Worm (Caenorhabditis elegans) whole organism, midembryonic: ENCODE results near the gene mca-1.

Source experiments
- T22C8.4 ChIP-seq: fragments of 200-800 bp; sonication (Bioruptor generic); IDR thresholded peaks from 2 replicates; pipeline ENCODE4 v1.3.6; 2022; ENCODE audit warnings: missing genetic modification characterization, missing compliant biosample characterization
- cog-1 ChIP-seq: sonication (generic microtip); optimal IDR thresholded peaks from 2 replicates; lab custom pipeline; 2016; ENCODE audit warnings: missing genetic modification characterization, missing compliant biosample characterization
- flt-1 ChIP-seq: fragments of 200-800 bp; sonication (Bioruptor generic); IDR thresholded peaks from 2 replicates; pipeline ENCODE4 v1.3.6; 2022; ENCODE audit warnings: missing genetic modification characterization, missing compliant biosample characterization
- klf-2 ChIP-seq: fragments of 200-800 bp; sonication (Bioruptor generic); conservative IDR thresholded peaks from 2 replicates; pipeline ENCODE4 v1.3.6; 2022; ENCODE audit warnings: missing genetic modification reagents, missing genetic modification characterization, missing compliant biosample characterization
- med-1 ChIP-seq: sonication (generic microtip); optimal IDR thresholded peaks from 2 replicates; lab custom pipeline; 2017; ENCODE audit warnings: missing genetic modification characterization, mild to moderate bottlenecking, missing compliant biosample characterization, antibody characterized with exemption, missing genetic modification reagents; ENCODE audit not compliant: insufficient read depth
- ref-1 ChIP-seq: fragments of 200-800 bp; sonication (Bioruptor generic); conservative IDR thresholded peaks from 2 replicates; pipeline ENCODE4 v1.3.6; 2022; ENCODE audit warnings: missing genetic modification reagents, missing genetic modification characterization, missing compliant biosample characterization
- tab-1 ChIP-seq: fragments of 200-800 bp; sonication (Bioruptor generic); IDR thresholded peaks from 2 replicates; pipeline ENCODE4 v1.3.6; 2022; ENCODE audit warnings: missing genetic modification characterization, missing compliant biosample characterization
- ztf-23 ChIP-seq: fragments of 200-800 bp; sonication (Bioruptor generic); IDR thresholded peaks from 2 replicates; pipeline ENCODE4 v1.3.6; 2022; ENCODE audit warnings: missing genetic modification reagents, missing genetic modification characterization, missing compliant biosample characterization
- ztf-29 ChIP-seq: fragments of 200-800 bp; sonication (Bioruptor generic); IDR thresholded peaks from 2 replicates; pipeline ENCODE4 v1.3.6; 2022; ENCODE audit warnings: missing genetic modification reagents, missing genetic modification characterization, missing compliant biosample characterization

DNA sequence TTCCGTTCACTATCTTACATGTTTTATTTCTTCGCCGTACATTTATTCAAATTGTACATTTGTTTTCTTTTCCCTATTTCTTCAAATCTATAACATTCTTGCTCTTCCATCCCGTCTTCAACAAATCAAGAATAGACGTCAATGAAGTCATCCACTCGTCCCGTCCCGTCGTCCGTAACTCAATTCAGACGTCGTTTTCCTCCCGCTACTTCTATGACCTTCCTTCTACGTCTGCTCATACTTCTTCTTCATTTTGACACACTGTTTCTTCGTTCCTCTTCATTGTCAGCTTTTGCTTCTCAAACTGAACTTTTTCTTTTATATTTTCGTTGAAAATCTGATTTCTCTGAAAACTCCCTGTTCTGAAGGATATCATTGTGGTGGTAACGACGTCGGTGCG is 25.3 kb upstream of the mca-1 start:
- TF ChIP-seq T22C8.4 (GFP tag; lab: Robert Waterston, UW) (no peak), klf-2 (GFP tag; lab: Robert Waterston, UW) (no peak), ztf-23 (GFP tag; lab: Robert Waterston, UW) (no peak), flt-1 (GFP tag; lab: Robert Waterston, UW) (no peak), med-1 (GFP tag; lab: Kevin White, UChicago) (no peak), ztf-29 (no peak), ref-1 (GFP tag; lab: Robert Waterston, UW) (no peak), tab-1 (GFP tag; lab: Robert Waterston, UW) (no peak), cog-1 (tag; lab: Kevin White, UChicago) (no peak)
